Worm (Caenorhabditis elegans) whole organism, dauer: ENCODE measurements around the gene ciao-2B.
"Not testable (repeated sequence)": the region's sequence is repeated elsewhere in the genome, so short reads cannot be mapped to it uniquely, and the experiment has no call there.

Source experiments
- unc-62 ChIP-seq: sonication (generic microtip); optimal IDR thresholded peaks from 2 replicates; lab custom pipeline; 2017; ENCODE audit warnings: missing biosample characterization, missing genetic modification reagents, missing genetic modification characterization

Gene ciao-2B

DNA sequence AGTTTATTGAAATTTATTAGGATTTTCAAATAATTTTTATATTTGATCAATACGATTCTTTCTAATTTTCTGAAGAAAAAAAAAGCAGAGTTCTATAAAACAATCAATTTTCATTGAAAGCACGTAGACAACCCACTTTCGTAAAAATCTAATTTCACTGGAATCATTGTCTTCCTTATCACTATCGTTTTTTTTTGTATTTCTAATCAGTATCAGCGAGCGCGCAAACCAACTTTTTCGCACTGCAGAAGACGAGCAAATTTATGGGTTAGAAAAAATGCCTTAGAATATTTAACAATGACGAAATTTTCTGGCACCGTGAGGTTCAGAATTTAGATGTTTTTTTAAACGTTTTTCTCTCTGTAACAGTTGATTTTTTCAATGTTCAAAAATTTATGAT is 13.5 kb upstream of the ciao-2B start:
- TF ChIP-seq unc-62 (GFP tag; lab: Kevin White, UChicago), result no peak

DNA sequence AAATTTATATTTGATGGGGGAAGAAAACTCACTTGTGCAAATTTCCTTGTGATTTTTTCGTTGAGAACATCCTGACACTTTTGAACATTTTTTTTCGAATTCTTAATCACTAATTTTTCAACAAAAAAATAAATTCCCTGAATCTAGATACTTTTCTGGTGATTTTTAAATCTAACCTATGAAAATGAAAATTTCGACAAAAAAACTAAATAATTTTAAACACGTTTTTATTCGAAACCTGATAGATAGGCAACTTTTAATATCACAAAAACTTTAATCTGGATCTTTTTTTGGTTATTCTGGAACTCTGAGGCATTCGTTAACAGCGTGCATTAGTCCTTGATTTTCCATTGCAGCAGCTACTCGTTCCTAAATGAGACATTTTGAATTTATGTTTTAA is 2.5 kb downstream of the ciao-2B start, which contains the start of gene F45G2.9:
Gene F45G2.9 (minus strand): TSS at position 101 of the 400 bp plus-strand sequence.
- no peak for TF ChIP-seq unc-62 (GFP tag; lab: Kevin White, UChicago)

DNA sequence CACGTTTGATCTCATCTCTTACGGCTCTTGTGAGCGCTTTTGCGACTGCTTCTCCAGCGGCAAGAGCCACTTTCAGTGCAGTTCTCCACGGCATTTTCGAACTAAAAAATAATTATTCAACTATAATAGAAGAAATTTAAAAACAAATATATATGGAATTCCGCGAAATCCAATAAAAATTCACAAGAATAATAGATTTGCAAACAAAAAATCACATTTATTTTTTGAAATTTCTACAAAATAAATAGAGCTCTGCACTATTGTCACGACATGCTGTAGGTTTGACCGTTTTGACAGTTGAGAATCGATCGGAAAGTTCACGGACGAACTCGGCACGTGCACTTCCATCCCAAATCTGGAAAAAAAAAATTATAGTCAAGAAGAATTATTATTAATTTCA is 3.8 kb downstream of the ciao-2B start, which contains the start of gene F45G2.8:
Gene F45G2.8 (minus strand): TSS at position 101 of the 400 bp plus-strand sequence.
- no peak for TF ChIP-seq unc-62 (GFP tag; lab: Kevin White, UChicago)

DNA sequence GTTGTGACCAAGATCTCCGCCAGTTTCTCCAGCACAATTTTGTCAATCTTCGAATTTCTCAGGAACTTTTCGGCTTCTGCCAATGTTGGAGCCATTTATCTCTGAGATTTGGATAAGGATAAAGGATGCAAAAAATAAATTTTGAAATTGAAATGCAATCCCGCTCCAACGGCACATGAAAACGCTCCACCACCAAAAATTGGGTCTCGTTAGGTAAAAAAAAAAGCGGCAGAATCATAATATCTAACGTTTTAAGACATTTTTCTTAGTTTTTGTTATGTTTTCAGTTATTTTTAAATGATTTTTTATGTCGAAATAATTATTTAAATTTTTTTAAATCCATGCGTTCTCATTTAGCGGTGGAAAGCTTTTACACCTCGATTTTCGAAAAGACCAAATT is 4.9 kb downstream of the ciao-2B start, which contains the start of gene F45G2.7:
Gene F45G2.7 (minus strand): TSS at position 101 of the 400 bp plus-strand sequence.
- no peak for TF ChIP-seq unc-62 (GFP tag; lab: Kevin White, UChicago)

DNA sequence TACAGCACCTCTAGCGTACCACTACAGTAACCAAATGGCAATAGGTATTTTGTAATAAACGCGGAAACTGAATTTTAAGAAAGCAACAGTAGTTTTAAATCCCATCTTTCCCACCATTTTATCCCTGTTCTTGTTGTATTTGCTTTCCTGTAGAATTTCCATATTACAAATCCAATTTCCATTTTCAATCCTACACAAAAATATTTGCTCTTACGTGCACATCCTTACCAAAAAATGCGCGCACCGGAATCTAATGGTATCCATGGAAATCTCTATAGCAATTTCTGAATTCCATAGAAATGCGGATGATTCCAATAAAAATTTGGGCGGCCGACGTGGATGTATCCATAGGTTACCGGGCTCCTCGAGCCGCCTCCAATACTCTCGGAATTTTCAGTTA is 9.2 kb downstream of the ciao-2B start, which contains the start of gene trf-1:
Gene trf-1 (plus strand): TSS at position 301 of the 400 bp plus-strand sequence.
- TF ChIP-seq unc-62 (GFP tag; lab: Kevin White, UChicago), result no peak

DNA sequence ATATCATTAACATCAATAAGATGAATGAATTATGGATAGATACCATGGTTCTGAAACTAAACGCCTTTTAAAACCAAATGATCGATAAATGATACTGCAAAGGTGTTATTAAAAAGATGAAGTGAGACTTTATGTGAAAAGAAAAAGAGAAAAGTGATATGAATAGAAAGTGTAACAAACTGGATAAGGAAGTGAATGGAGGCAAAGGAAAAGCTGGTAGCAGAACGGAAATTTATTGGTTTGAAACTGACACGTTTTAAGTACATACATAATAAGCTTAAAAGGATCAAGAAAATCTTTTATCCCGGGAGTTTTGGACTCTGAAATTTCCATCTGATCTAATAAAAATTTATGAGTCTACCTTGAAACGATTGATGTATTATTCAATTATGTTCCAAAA is 9.7 kb downstream of the ciao-2B start, which contains the start of gene bli-5:
Gene bli-5 (minus strand): TSS at position 101 of the 400 bp plus-strand sequence.
- TF ChIP-seq unc-62 (GFP tag; lab: Kevin White, UChicago), result no peak

DNA sequence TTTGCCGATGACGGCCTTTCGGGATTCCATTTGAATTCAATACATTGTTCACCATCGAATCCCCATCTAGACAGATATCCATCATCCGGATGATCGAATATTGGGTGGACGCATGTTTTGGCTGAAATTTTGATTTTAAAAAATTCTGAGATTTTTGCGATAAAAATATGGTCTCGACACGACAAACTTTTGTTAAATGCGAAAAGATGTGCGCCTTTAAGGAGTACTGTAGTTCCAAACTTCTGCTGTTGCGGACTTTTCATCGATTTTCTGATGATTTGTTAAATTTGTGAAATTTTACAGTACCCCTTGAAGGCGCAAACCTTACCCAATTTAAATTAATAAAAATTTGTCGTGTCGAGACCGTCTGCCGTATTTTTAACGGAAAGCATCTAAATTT is 11.5 kb downstream of the ciao-2B start:
- TF ChIP-seq unc-62 (GFP tag; lab: Kevin White, UChicago), result no peak

DNA sequence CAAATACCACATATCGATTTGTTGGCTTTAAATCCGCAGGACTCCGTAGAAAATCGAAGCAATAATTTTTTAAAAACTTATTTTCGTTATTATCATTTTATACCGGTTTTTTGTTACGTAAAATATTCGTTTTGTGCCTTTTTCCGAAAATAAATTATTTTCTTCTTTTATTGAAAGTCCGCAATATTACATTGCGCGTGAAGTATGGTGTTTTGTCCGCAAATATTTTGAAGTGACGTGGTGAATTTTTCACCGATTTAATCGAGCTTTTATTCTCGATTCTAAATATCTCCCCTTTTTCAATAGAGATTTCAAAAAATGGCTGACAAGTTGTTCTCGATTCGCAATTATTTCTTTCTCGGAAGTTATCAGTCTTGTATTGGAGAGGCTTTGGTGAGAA is 13.3 kb downstream of the ciao-2B start, which contains the start of gene cope-1:
Gene cope-1 (plus strand): TSS at position 229 of the 400 bp plus-strand sequence.
- no peak for TF ChIP-seq unc-62 (GFP tag; lab: Kevin White, UChicago)

DNA sequence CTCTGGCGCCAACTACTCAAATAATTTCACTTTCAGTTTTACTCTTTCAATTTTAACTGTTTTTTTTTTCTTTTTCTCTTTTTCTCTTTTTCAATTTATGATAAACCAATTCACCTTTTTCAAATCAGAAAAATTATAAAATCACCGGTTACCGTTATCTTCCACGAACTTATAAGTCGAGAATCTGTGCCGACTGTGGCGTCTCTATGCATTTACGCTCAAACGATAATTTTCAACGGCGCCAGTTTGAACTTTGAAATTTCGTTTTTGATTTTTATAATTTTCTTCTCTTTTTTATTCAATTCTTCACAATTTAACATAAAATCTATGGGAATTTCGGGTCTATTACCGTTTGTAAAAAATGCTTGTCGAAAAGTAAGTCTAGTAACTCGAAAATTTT is 15.9 kb downstream of the ciao-2B start, which contains the start of gene exo-1:
Gene exo-1 (plus strand): TSS at position 101 of the 400 bp plus-strand sequence.
- TF ChIP-seq unc-62 (GFP tag; lab: Kevin White, UChicago), result no peak

DNA sequence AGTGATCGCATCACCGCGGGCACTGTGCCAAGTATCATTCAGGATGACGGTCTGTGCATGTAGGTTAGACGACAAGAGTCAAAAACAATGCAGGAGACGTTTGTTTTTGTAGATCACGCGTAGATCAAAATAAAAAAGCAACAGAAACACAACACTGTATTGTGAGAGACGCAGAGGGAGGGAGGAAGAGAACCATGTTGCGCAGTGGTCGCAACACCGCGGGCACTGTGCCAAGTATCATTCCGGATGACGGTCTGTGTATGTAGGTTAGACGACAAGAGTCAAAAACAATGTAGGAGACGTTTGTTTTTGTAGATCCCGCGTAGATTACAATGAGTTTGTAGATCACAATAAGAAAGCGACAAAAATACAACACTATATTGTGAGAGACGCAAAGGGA is 20.4 kb downstream of the ciao-2B start:
- TF ChIP-seq unc-62 (GFP tag; lab: Kevin White, UChicago), result no peak

DNA sequence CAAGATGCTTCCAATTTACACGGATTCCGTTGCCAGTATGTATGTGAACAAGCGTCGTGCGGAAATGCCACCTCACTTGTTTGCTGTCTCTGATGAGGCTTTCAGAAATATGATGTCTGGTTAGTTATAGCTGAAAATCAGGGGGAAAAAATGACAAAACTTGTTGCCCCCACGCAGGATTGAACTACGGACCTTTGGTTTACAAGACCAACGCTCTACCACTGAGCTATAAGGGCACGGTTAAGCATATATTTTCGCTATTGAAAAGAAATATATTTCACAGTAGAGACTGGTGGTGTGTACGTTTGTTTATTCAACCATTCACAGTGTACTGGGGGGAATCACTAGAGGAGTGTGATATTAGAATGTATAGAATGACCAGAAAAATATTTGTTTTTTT is 28.1 kb downstream of the ciao-2B start:
- no peak for TF ChIP-seq unc-62 (GFP tag; lab: Kevin White, UChicago)

DNA sequence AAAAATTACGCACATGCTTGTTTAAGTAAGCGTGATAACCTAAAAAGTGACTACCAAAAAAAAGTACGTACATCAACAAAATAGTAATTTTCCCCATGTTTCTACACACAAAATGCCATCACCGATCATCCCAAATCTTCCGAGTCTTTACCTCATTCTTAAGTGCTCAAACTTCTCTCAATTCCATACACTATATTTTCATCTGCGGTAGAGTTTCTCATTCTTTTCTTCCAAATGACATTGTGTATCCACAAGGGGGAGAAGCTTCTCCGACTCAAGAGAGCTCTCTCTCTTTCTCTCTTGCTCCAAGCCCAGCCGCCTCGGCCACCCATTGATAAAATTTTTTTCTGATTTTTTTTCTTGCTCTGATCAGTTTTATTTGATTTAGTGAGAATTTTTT is 29.8 kb downstream of the ciao-2B start, which contains the start of gene myo-6:
Gene myo-6 (plus strand): TSS at position 301 of the 400 bp plus-strand sequence.
- TF ChIP-seq unc-62 (GFP tag; lab: Kevin White, UChicago), result no peak

DNA sequence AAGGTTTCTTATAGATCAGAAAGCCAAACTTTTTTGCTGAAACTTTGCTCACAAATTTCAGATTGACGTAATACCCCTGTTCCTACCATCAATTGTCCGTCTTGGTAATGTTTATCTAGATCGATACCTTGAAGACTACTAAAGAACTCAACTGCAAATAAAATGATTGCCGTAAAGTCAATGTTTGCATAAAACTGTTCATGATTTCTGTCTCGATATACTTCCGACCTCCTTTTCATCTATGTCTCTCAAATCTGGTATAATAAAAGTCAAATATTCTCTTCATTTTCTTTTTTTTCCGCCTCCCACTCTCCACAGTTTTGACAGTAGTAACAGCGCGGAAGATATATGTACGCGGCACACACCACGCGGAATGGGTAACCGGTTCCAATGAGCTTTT is 33.8 kb downstream of the ciao-2B start, which contains the start of gene nas-1:
Gene nas-1 (plus strand): TSS at position 301 of the 400 bp plus-strand sequence.
- no peak for TF ChIP-seq unc-62 (GFP tag; lab: Kevin White, UChicago)

DNA sequence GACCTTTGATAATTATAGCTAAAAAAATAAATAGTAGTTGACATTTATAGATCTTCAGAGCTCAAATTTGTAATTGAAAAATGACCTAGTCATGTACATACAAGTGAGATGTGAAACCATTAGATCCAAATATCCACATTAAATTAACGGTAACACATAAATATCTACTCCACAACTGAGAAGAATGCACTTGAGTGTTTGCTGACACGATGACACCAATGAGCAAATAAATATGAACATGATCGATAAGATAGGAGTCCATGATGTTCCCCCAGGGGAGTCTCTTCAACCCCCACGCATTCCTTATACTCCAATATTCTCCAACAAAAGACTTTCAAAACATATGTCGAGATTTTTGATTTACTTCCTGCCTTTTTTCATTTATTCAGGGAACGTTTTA is 34.9 kb downstream of the ciao-2B start, which contains the start of gene ttr-52:
Gene ttr-52 (plus strand): TSS at position 301 of the 400 bp plus-strand sequence.
- no peak for TF ChIP-seq unc-62 (GFP tag; lab: Kevin White, UChicago)

DNA sequence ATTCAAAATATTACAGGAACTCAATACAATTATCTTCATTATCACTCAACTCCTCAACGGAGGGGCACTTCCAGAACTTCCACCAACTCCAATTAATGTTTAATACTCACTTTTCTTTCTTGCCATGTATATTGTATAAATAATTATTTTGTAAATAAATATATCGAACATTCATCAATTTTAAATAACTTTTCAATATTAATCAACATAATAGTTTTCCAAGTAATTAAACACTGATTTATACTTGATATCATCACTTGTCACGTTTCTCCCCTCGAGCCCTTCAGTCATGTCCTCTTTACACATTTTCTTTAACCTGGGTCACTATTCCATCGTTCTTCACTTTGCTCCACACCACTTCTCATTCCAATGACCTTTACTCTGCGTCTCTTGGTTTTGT is 36.4 kb downstream of the ciao-2B start, which contains the start of gene mig-18:
Gene mig-18 (plus strand): TSS at position 301 of the 400 bp plus-strand sequence.
- TF ChIP-seq unc-62 (GFP tag; lab: Kevin White, UChicago), result no peak

DNA sequence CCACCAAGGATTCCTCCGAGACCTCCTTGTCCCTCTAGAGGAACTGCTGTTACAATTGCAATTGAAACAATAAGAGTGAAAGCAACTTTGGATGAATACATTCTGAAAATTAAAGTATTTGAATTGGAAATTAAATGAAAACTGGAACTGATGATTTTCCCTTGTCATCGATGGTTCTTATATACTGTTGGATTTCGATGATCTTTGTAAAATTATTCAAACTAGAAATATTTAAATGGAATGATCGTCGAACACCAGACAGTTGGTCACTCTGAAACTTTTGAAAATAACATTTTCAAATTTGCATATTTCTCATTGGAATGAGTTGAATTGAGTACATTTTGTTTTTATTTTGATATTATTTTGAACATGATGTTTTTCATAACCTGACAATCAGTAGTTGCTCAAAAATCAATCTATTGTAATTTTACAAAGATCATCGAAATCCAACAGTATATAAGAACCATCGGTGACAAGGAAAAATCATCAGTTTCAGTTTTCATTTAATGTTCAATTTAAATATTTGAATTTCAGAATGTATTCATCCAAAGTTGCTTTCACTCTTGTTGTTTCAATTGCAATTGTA is 37.6 kb downstream of the ciao-2B start, which contains the start of the genes srlf-9 and srlf-10:
Gene srlf-9 (minus strand): TSS at position 101 of the 586 bp plus-strand sequence.
Gene srlf-10 (plus strand): TSS at position 536 of the 586 bp plus-strand sequence.
- TF ChIP-seq unc-62 (GFP tag; lab: Kevin White, UChicago), result not testable (repeated sequence)
